Worm (Caenorhabditis elegans) whole organism, late embryonic: ENCODE results near the gene Y66D12A.19.

Experiments used
- F13H6.1 ChIP-seq: sonication (generic microtip); optimal IDR thresholded peaks from 2 replicates; lab custom pipeline; 2016; ENCODE audit warnings: missing genetic modification characterization, missing compliant biosample characterization
- Y22D7AL.16 ChIP-seq: sonication (generic microtip); optimal IDR thresholded peaks from 2 replicates; lab custom pipeline; 2016; ENCODE audit warnings: missing genetic modification characterization, missing compliant biosample characterization
- ceh-14 ChIP-seq: sonication (generic microtip); optimal IDR thresholded peaks from 2 replicates; lab custom pipeline; 2016; ENCODE audit warnings: missing genotype, missing genetic modification characterization, missing compliant biosample characterization
- ceh-24 ChIP-seq: sonication (generic microtip); optimal IDR thresholded peaks from 2 replicates; lab custom pipeline; 2016; ENCODE audit warnings: mild to moderate bottlenecking, missing genetic modification characterization, missing compliant biosample characterization
- fax-1 ChIP-seq: sonication (generic microtip); optimal IDR thresholded peaks from 2 replicates; lab custom pipeline; 2016; ENCODE audit warnings: missing genotype, missing genetic modification characterization, missing compliant biosample characterization
- fkh-10 ChIP-seq: fragments of 150-350 bp; optimal IDR thresholded peaks from 2 replicates; lab custom pipeline; 2014; ENCODE audit warnings: missing biosample characterization, missing genetic modification reagents, missing genetic modification characterization
- fkh-6 ChIP-seq: sonication (generic microtip); optimal IDR thresholded peaks from 2 replicates; lab custom pipeline; 2016; ENCODE audit warnings: missing genetic modification characterization, missing compliant biosample characterization
- hlh-8 ChIP-seq: sonication (generic microtip); optimal IDR thresholded peaks from 2 replicates; lab custom pipeline; 2016; ENCODE audit warnings: missing genotype, missing genetic modification characterization, missing compliant biosample characterization
- madf-2 ChIP-seq: sonication (generic microtip); optimal IDR thresholded peaks from 2 replicates; lab custom pipeline; 2017; ENCODE audit warnings: missing genetic modification characterization, missing compliant biosample characterization
- nhr-232 ChIP-seq: sonication (generic microtip); optimal IDR thresholded peaks from 2 replicates; lab custom pipeline; 2016; ENCODE audit warnings: missing genetic modification characterization, missing compliant biosample characterization
- pha-4 ChIP-seq: fragments of 150-350 bp; optimal IDR thresholded peaks from 2 replicates; lab custom pipeline; 2018; ENCODE audit warnings: missing biosample characterization, missing genetic modification reagents, missing genetic modification characterization
- pqm-1 ChIP-seq: sonication (generic microtip); optimal IDR thresholded peaks from 2 replicates; lab custom pipeline; 2016; ENCODE audit warnings: missing genetic modification characterization, missing compliant biosample characterization
- ref-2 ChIP-seq: sonication (generic microtip); optimal IDR thresholded peaks from 2 replicates; lab custom pipeline; 2016; ENCODE audit warnings: missing genetic modification characterization, missing compliant biosample characterization
- tbx-7 ChIP-seq: sonication (generic microtip); optimal IDR thresholded peaks from 2 replicates; lab custom pipeline; 2016; ENCODE audit warnings: missing genotype, missing genetic modification characterization, missing compliant biosample characterization

DNA sequence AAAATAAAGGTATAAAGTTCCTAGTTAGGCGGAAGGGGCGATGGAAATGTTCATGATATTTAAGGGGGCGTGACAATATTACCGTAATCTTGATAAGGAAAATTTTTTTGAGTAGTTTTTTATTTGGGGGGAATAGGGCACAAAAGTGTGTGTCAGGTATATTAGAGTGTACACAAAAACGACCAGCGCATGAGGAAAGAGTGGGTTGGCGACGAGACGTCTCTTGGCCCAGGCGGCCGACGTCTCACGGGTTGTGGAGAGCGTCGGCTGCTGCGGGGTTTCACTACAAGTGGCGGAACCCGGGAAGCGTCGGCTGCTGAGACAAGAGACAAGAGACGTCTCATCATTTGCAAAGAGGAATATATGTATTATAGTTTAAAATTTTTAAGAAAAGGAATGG lies 45.2 kb upstream of the Y66D12A.19 start:
- no peak for TF ChIP-seq fkh-10 (GFP tag; lab: Kevin White, UChicago)
- TF ChIP-seq ref-2 (tag; lab: Kevin White, UChicago): peak; percentile 52
- TF ChIP-seq fax-1 (tag; lab: Kevin White, UChicago): no peak
- TF ChIP-seq ceh-24: no peak
- no peak for TF ChIP-seq pqm-1
- TF ChIP-seq nhr-232: no peak
- no peak for TF ChIP-seq pha-4 (tag; lab: Kevin White, UChicago)
- TF ChIP-seq hlh-8 (tag; lab: Kevin White, UChicago): no peak
- no peak for TF ChIP-seq tbx-7
- TF ChIP-seq Y22D7AL.16: no peak
- no peak for TF ChIP-seq madf-2 (tag; lab: Kevin White, UChicago)
- no peak for TF ChIP-seq F13H6.1 (tag; lab: Kevin White, UChicago)
- no peak for TF ChIP-seq fkh-6 (tag; lab: Kevin White, UChicago)
- no peak for TF ChIP-seq ceh-14 (tag; lab: Kevin White, UChicago)
